Worm (Caenorhabditis elegans): Measurements from ENCODE around the gene ifc-2.

DNA sequence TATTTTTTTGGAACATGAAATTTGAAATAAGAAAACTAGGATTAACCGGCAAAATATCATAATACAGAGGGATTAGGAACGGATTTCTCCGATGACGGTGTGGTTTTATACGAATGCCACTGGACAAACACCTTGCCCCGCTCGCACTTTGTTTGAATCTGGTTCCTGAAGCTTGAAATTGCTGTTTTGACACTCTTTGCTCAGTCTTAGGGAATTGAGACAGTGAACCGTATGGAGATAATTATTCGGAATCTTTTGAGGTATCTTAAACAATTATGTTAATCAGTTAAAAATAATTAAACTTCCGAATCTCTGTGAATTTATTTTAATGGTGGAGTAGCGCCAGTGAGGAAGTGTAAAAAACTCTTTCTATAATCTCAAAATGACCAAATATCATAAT lies 55.2 kb downstream of the ifc-2 start, which contains the start of gene F13C5.3:
- TF ChIP-seq klf-2 (GFP tag; conservative IDR thresholded peaks at IDR 0.05): no peak
- TF ChIP-seq tab-1 (GFP tag; IDR thresholded peaks at IDR 0.05): no peak
- no peak for TF ChIP-seq ztf-29 (GFP tag; IDR thresholded peaks at IDR 0.05)
- TF ChIP-seq T22C8.4 (GFP tag; IDR thresholded peaks at IDR 0.05): no peak
- TF ChIP-seq med-1 (GFP tag; optimal IDR thresholded peaks at IDR 0.05; ENCODE audit: insufficient read depth): no peak
- no peak for TF ChIP-seq ztf-23 (GFP tag; IDR thresholded peaks at IDR 0.05)
- TF ChIP-seq flt-1 (GFP tag; IDR thresholded peaks at IDR 0.05): no peak
- TF ChIP-seq ref-1 (GFP tag; conservative IDR thresholded peaks at IDR 0.05): no peak
- TF ChIP-seq cog-1 (tag; optimal IDR thresholded peaks at IDR 0.05): no peak
